Worm (Caenorhabditis elegans): ENCODE results near the gene npax-3.

npax-3 gene

DNA sequence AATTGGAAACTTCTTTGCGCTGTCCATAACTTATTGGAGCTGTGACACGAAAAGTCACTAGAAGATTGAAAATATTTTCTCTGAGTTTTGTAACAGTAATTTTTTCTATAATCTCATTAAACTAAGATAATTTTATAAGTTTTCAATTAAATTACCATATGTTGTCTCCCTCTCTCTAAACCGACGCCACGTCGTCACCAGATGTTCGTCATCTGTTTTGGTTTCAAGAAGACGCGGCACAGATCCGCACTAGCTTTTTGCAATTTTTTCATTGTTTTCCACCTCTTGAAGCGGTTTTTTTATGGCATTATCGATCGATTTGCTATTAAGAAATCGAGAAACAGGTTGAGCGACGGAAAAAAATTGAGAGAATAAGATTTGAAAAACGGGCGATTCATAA is 24.0 kb downstream of the npax-3 start:
- TF ChIP-seq egl-18 (GFP tag; IDR thresholded peaks at IDR 0.05) = no peak
- TF ChIP-seq hsf-1 (GFP tag; IDR thresholded peaks at IDR 0.05) = no peak
- TF ChIP-seq Y56A3A.18 (GFP tag; IDR thresholded peaks at IDR 0.05) = no peak
- TF ChIP-seq efl-1 (GFP tag; optimal IDR thresholded peaks at IDR 0.05) = no peak
- TF ChIP-seq ztf-22 (GFP tag; optimal IDR thresholded peaks at IDR 0.05) = no peak
- no peak for TF ChIP-seq B0019.2 (GFP tag; conservative IDR thresholded peaks at IDR 0.05)
- TF ChIP-seq nhr-27 (tag; optimal IDR thresholded peaks at IDR 0.05) = no peak
- no peak for TF ChIP-seq hlh-12 (tag; optimal IDR thresholded peaks at IDR 0.05)
- no peak for TF ChIP-seq die-1 (tag; optimal IDR thresholded peaks at IDR 0.05)
- TF ChIP-seq gei-17 (GFP tag; optimal IDR thresholded peaks at IDR 0.05) = no peak
- TF ChIP-seq sptf-2 (GFP tag; optimal IDR thresholded peaks at IDR 0.05) = no peak
- no peak for TF ChIP-seq zim-3 (tag; optimal IDR thresholded peaks at IDR 0.05)
- TF ChIP-seq lin-54 (GFP tag; optimal IDR thresholded peaks at IDR 0.05) = no peak
- TF ChIP-seq lin-26 (GFP tag; IDR thresholded peaks at IDR 0.05) = no peak
- TF ChIP-seq dox-1 (GFP tag; IDR thresholded peaks at IDR 0.05) = no peak
- TF ChIP-seq nhr-120 (GFP tag; IDR thresholded peaks at IDR 0.05) = no peak
- TF ChIP-seq lsl-1 (GFP tag; optimal IDR thresholded peaks at IDR 0.05) = no peak
- TF ChIP-seq Y53F4B.3 (GFP tag; IDR thresholded peaks at IDR 0.05) = no peak
- no peak for TF ChIP-seq egrh-3 (GFP tag; IDR thresholded peaks at IDR 0.05)

DNA sequence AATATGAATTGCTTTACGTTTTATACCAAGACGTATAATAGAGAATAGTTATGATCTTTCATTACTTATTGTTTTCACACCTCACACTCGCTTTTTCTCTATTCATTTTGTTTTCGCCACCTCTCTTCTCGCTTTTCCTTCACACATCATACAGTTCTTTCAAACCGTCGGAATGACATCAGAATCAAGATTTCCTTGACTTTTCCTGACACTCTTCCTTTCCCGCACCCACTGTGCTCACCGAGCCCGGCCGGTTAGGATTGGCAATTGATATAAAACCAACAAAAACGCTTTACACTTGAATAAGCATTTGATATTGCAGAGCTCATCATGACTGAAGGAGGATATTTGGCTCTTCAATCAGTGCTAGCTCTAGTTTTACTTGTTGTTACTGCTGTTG is 28.6 kb downstream of the npax-3 start, which contains the start of gene zipt-2.1:
zipt-2.1 (plus strand) TSS at position 301 of the 400 bp plus-strand sequence.
- TF ChIP-seq lsy-27 (tag; optimal IDR thresholded peaks at IDR 0.05; ENCODE audit: borderline replicate concordance, insufficient read depth) (no peak), F23B12.7 (tag; optimal IDR thresholded peaks at IDR 0.05; ENCODE audit: insufficient read depth) (no peak), B0019.2 (GFP tag; conservative IDR thresholded peaks at IDR 0.05) (no peak), nfya-2 (GFP tag; IDR thresholded peaks at IDR 0.05) (no peak), nhr-90 (tag; optimal IDR thresholded peaks at IDR 0.05) (no peak), let-607 (tag; optimal IDR thresholded peaks at IDR 0.05) (no peak), nfya-1 (tag; optimal IDR thresholded peaks at IDR 0.05; ENCODE audit: borderline replicate concordance, insufficient read depth) (no peak), nhr-80 (tag; optimal IDR thresholded peaks at IDR 0.05) (no peak), ceh-27 (GFP tag; optimal IDR thresholded peaks at IDR 0.05) (no peak), somi-1 (GFP tag; optimal IDR thresholded peaks at IDR 0.05) (no peak), mxl-1 (tag; optimal IDR thresholded peaks at IDR 0.05) (no peak), C17E4.6 (GFP tag; IDR thresholded peaks at IDR 0.05) (no peak), hlh-12 (tag; optimal IDR thresholded peaks at IDR 0.05) (no peak), K12H6.12 (tag; optimal IDR thresholded peaks at IDR 0.05) (no peak), lag-1 (GFP tag; IDR thresholded peaks at IDR 0.05) (no peak), F33H1.4 (GFP tag; IDR thresholded peaks at IDR 0.05) (no peak), aptf-2 (GFP tag; conservative IDR thresholded peaks at IDR 0.05) (no peak), madf-10 (tag; optimal IDR thresholded peaks at IDR 0.05) (no peak), gei-17 (GFP tag; optimal IDR thresholded peaks at IDR 0.05) (no peak), Y53G8AR.9 (GFP tag; conservative IDR thresholded peaks at IDR 0.05) (no peak)

DNA sequence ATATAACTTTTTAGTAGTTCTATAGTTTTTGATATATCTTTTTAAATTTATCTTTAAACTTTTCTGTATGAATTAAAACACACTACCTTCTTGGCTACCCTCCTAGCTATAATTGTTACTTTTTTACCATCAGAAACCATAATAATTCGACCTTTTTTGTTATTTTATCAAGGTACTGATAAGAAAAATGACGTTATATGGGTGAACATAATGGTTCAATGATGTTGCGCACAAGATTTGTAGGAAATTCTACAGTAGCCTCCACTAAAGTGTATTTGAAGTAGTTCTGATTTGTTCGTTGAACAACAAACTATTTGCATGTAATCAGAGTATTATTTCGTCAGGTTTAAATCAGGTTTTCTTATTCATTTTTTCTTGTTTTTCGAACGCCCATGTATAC is 29.3 kb downstream of the npax-3 start:
- no peak for TF ChIP-seq lin-26 (GFP tag; IDR thresholded peaks at IDR 0.05)

Measured in whole organism, young adult.